Fruit fly (Drosophila melanogaster) whole organism, embryonic: ENCODE data around the gene CG9986.

Source experiments
- Antp ChIP-seq: fragments of 200-800 bp; sonication (Bioruptor generic); optimal IDR thresholded peaks from 3 replicates; lab custom pipeline; 2016; ENCODE audit warnings: missing biosample characterization, missing genetic modification characterization
- C15 ChIP-seq: fragments of 200-800 bp; sonication (Bioruptor generic); IDR thresholded peaks from 3 replicates; pipeline ENCODE4 v1.3.6; 2022; ENCODE audit warnings: missing biosample characterization, missing genetic modification characterization
- CG10267 ChIP-seq: fragments of 200-800 bp; sonication (Bioruptor generic); optimal IDR thresholded peaks from 2 replicates; lab custom pipeline; 2018; ENCODE audit warnings: missing biosample characterization, mild to moderate bottlenecking, missing genetic modification characterization, moderate library complexity
- CG10654 ChIP-seq: fragments of 200-800 bp; sonication (Bioruptor generic); optimal IDR thresholded peaks from 2 replicates; lab custom pipeline; 2016; ENCODE audit warnings: missing biosample characterization, missing genetic modification characterization
- CG11398 ChIP-seq: fragments of 200-800 bp; sonication (Bioruptor generic); optimal IDR thresholded peaks from 2 replicates; lab custom pipeline; 2016; ENCODE audit warnings: missing biosample characterization, missing genetic modification characterization
- CG13624 ChIP-seq: fragments of 200-800 bp; sonication (Bioruptor generic); optimal IDR thresholded peaks from 2 replicates; lab custom pipeline; 2016; ENCODE audit warnings: missing biosample characterization, missing genetic modification characterization
- CG14014 ChIP-seq: fragments of 200-800 bp; sonication (Bioruptor generic); IDR thresholded peaks from 2 replicates; pipeline ENCODE4 v1.3.6; 2022; ENCODE audit warnings: missing biosample characterization, missing genetic modification characterization
- CG16813 ChIP-seq: fragments of 200-800 bp; sonication (Bioruptor generic); IDR thresholded peaks from 3 replicates; pipeline ENCODE4 v1.3.6; 2022; ENCODE audit warnings: missing biosample characterization, missing genetic modification characterization; ENCODE audit not compliant: partially characterized antibody
- CG18011 ChIP-seq: fragments of 200-800 bp; sonication (Bioruptor generic); optimal IDR thresholded peaks from 2 replicates; lab custom pipeline; 2017; ENCODE audit warnings: missing biosample characterization, missing genetic modification characterization, mild to moderate bottlenecking, moderate library complexity, missing genotype
- CG3407 ChIP-seq: fragments of 200-800 bp; sonication (Bioruptor generic); optimal IDR thresholded peaks from 2 replicates; lab custom pipeline; 2018; ENCODE audit warnings: missing biosample characterization, mild to moderate bottlenecking, missing genetic modification characterization
- CG34224 ChIP-seq: fragments of 200-800 bp; sonication (Bioruptor generic); IDR thresholded peaks from 3 replicates; pipeline ENCODE4 v1.3.6; 2022; ENCODE audit warnings: missing biosample characterization, missing genetic modification characterization; ENCODE audit not compliant: partially characterized antibody
- CG4404 ChIP-seq: fragments of 200-800 bp; sonication (Bioruptor generic); IDR thresholded peaks from 2 replicates; pipeline ENCODE4 v1.3.6; 2022; ENCODE audit warnings: missing biosample characterization, missing genetic modification characterization
- CG6254 ChIP-seq: fragments of 200-800 bp; sonication (Bioruptor generic); optimal IDR thresholded peaks from 3 replicates; lab custom pipeline; 2017; ENCODE audit warnings: mild to moderate bottlenecking, missing biosample characterization, missing genetic modification reagents, missing genetic modification characterization
- CG8359 ChIP-seq: fragments of 200-800 bp; sonication (Bioruptor generic); optimal IDR thresholded peaks from 2 replicates; lab custom pipeline; 2017; ENCODE audit warnings: missing biosample characterization, mild to moderate bottlenecking, missing genetic modification characterization, borderline replicate concordance
- CG8924 ChIP-seq: fragments of 200-800 bp; optimal IDR thresholded peaks from 3 replicates; lab custom pipeline; 2019; ENCODE audit warnings: missing biosample characterization, mild to moderate bottlenecking, missing genetic modification characterization, moderate library complexity
- CG9817 ChIP-seq: fragments of 200-800 bp; sonication (Bioruptor generic); optimal IDR thresholded peaks from 2 replicates; lab custom pipeline; 2018; ENCODE audit warnings: missing biosample characterization, mild to moderate bottlenecking, missing genetic modification characterization, moderate library complexity
- D19B ChIP-seq: fragments of 200-800 bp; sonication (Bioruptor generic); optimal IDR thresholded peaks from 2 replicates; lab custom pipeline; 2017; ENCODE audit warnings: missing biosample characterization, mild to moderate bottlenecking, missing genetic modification characterization
- Dad ChIP-seq: fragments of 200-800 bp; sonication (Bioruptor generic); optimal IDR thresholded peaks from 3 replicates; lab custom pipeline; 2016; ENCODE audit warnings: missing biosample characterization, missing genetic modification characterization
- Dfd ChIP-seq, 2 experiments: fragments of >200 bp; optimal IDR thresholded peaks; 2 replicates each; lab custom pipeline; 2017; ENCODE audit warnings: missing biosample characterization in 2 of 2, missing genetic modification characterization in 2 of 2
- Drgx ChIP-seq: fragments of 200-800 bp; sonication (Bioruptor generic); IDR thresholded peaks from 2 replicates; pipeline ENCODE4 v1.3.6; 2022; ENCODE audit warnings: missing biosample characterization, missing genetic modification characterization
- HLH4C ChIP-seq: fragments of 200-800 bp; sonication (Bioruptor generic); IDR thresholded peaks from 3 replicates; pipeline ENCODE4 v1.3.6; 2022; ENCODE audit warnings: missing biosample characterization, missing genetic modification characterization; ENCODE audit not compliant: partially characterized antibody
- Mes4 ChIP-seq: fragments of 200-800 bp; sonication (Bioruptor generic); optimal IDR thresholded peaks from 2 replicates; lab custom pipeline; 2016; ENCODE audit warnings: missing biosample characterization, missing genetic modification characterization
- Rx ChIP-seq: fragments of 200-800 bp; sonication (Bioruptor generic); IDR thresholded peaks from 2 replicates; pipeline ENCODE4 v1.3.6; 2022; ENCODE audit warnings: missing biosample characterization, missing genetic modification characterization
- Sox102F ChIP-seq: fragments of 200-800 bp; sonication (Bioruptor generic); optimal IDR thresholded peaks from 2 replicates; lab custom pipeline; 2018; ENCODE audit warnings: missing biosample characterization, mild to moderate bottlenecking, missing genetic modification characterization, moderate library complexity
- Trl ChIP-seq, 3 experiments: fragments of >200 bp in 2 of 3; fragments of 200-800 bp in 1 of 3; sonication (Bioruptor generic) in 1 of 3; optimal IDR thresholded peaks; 2 replicates in 1 of 3; 3 replicates in 2 of 3; lab custom pipeline; 2016 to 2017; ENCODE audit warnings: missing biosample characterization in 1 of 3, missing genetic modification characterization in 1 of 3
- YL-1 ChIP-seq: fragments of 200-800 bp; sonication (Bioruptor generic); optimal IDR thresholded peaks from 3 replicates; lab custom pipeline; 2017; ENCODE audit warnings: missing biosample characterization, mild to moderate bottlenecking, missing genetic modification characterization
- ato ChIP-seq: fragments of 200-800 bp; sonication (Bioruptor generic); IDR thresholded peaks from 2 replicates; pipeline ENCODE4 v1.3.6; 2022; ENCODE audit warnings: missing biosample characterization, missing genetic modification characterization; ENCODE audit not compliant: partially characterized antibody
- br ChIP-seq: fragments of >200 bp; optimal IDR thresholded peaks from 2 replicates; lab custom pipeline; 2017
- dimm ChIP-seq: fragments of 200-800 bp; sonication (Bioruptor generic); IDR thresholded peaks from 2 replicates; pipeline ENCODE4 v1.3.6; 2022; ENCODE audit warnings: missing biosample characterization, missing genetic modification characterization
- dmrt11E ChIP-seq: fragments of 200-800 bp; sonication (Bioruptor generic); optimal IDR thresholded peaks from 3 replicates; lab custom pipeline; 2018; ENCODE audit warnings: missing biosample characterization, mild to moderate bottlenecking, missing genetic modification characterization, moderate library complexity
- eve ChIP-seq, 2 experiments: fragments of >200 bp; optimal IDR thresholded peaks; 2 replicates each; lab custom pipeline; 2017; ENCODE audit warnings: missing biosample characterization in 2 of 2, missing genetic modification characterization in 2 of 2
- fu2 ChIP-seq: fragments of 200-800 bp; sonication (Bioruptor generic); optimal IDR thresholded peaks from 2 replicates; lab custom pipeline; 2016; ENCODE audit warnings: missing biosample characterization, missing genetic modification characterization
- gsb-n ChIP-seq: fragments of 200-800 bp; sonication (Bioruptor generic); optimal IDR thresholded peaks from 3 replicates; lab custom pipeline; 2018; ENCODE audit warnings: missing biosample characterization, mild to moderate bottlenecking, missing genetic modification characterization
- hbn ChIP-seq: fragments of 200-800 bp; sonication (Bioruptor generic); IDR thresholded peaks from 2 replicates; pipeline ENCODE4 v1.3.6; 2022; ENCODE audit warnings: missing biosample characterization, missing genetic modification characterization; ENCODE audit not compliant: partially characterized antibody
- ind ChIP-seq: fragments of 200-800 bp; sonication (Bioruptor generic); optimal IDR thresholded peaks from 3 replicates; lab custom pipeline; 2016; ENCODE audit warnings: missing biosample characterization, missing genetic modification characterization
- nerfin-2 ChIP-seq: fragments of 200-800 bp; sonication (Bioruptor generic); IDR thresholded peaks from 2 replicates; pipeline ENCODE4 v1.3.6; 2022; ENCODE audit warnings: missing biosample characterization, missing genetic modification characterization; ENCODE audit not compliant: partially characterized antibody
- odd ChIP-seq: fragments of 200-800 bp; sonication (Bioruptor generic); optimal IDR thresholded peaks from 2 replicates; lab custom pipeline; 2017; ENCODE audit warnings: missing biosample characterization, mild to moderate bottlenecking, missing genetic modification characterization
- pan ChIP-seq, 4 experiments: fragments of >200 bp in 3 of 4; fragments of 200-800 bp in 1 of 4; sonication (Bioruptor generic) in 1 of 4; optimal IDR thresholded peaks in 3 of 4; IDR thresholded peaks in 1 of 4; 2 replicates each; pipeline versions ENCODE4 v1.3.6 to Lab custom; 2017 to 2022; ENCODE audit warnings: missing biosample characterization in 2 of 4, missing genetic modification characterization in 2 of 4, mixed read lengths in 1 of 4
- peb ChIP-seq: fragments of 200-800 bp; sonication (Bioruptor generic); IDR thresholded peaks from 2 replicates; pipeline ENCODE4 v1.3.6; 2022; ENCODE audit warnings: missing biosample characterization, missing genetic modification characterization
- pzg ChIP-seq: fragments of 200-800 bp; sonication (Bioruptor generic); optimal IDR thresholded peaks from 3 replicates; lab custom pipeline; 2018; ENCODE audit warnings: missing biosample characterization, mild to moderate bottlenecking, missing genetic modification characterization, moderate library complexity
- sr ChIP-seq: fragments of 200-800 bp; sonication (Bioruptor generic); IDR thresholded peaks from 3 replicates; pipeline ENCODE4 v1.3.6; 2022; ENCODE audit warnings: missing biosample characterization, missing genetic modification characterization
- sug ChIP-seq: fragments of 200-800 bp; optimal IDR thresholded peaks from 2 replicates; lab custom pipeline; 2019; ENCODE audit warnings: missing biosample characterization, mild to moderate bottlenecking, missing genetic modification characterization, moderate library complexity
- tgo ChIP-seq: fragments of 200-800 bp; sonication (Bioruptor generic); IDR thresholded peaks from 3 replicates; pipeline ENCODE4 v1.3.6; 2022; ENCODE audit warnings: missing biosample characterization, missing genetic modification characterization
- trem ChIP-seq: fragments of 200-800 bp; optimal IDR thresholded peaks from 3 replicates; lab custom pipeline; 2019; ENCODE audit warnings: missing biosample characterization, mild to moderate bottlenecking, missing genetic modification characterization, moderate library complexity
- vvl ChIP-seq: fragments of 200-800 bp; sonication (Bioruptor generic); IDR thresholded peaks from 2 replicates; pipeline ENCODE4 v1.3.6; 2022; ENCODE audit warnings: missing biosample characterization, missing genetic modification characterization
- wek ChIP-seq: fragments of 200-800 bp; sonication (Bioruptor generic); optimal IDR thresholded peaks from 3 replicates; lab custom pipeline; 2018; ENCODE audit warnings: missing biosample characterization, mild to moderate bottlenecking, missing genetic modification characterization, moderate library complexity
- zf30C ChIP-seq: fragments of 200-800 bp; sonication (Bioruptor generic); optimal IDR thresholded peaks from 3 replicates; lab custom pipeline; 2018; ENCODE audit warnings: missing biosample characterization, mild to moderate bottlenecking, missing genetic modification characterization

CG9986 gene

DNA sequence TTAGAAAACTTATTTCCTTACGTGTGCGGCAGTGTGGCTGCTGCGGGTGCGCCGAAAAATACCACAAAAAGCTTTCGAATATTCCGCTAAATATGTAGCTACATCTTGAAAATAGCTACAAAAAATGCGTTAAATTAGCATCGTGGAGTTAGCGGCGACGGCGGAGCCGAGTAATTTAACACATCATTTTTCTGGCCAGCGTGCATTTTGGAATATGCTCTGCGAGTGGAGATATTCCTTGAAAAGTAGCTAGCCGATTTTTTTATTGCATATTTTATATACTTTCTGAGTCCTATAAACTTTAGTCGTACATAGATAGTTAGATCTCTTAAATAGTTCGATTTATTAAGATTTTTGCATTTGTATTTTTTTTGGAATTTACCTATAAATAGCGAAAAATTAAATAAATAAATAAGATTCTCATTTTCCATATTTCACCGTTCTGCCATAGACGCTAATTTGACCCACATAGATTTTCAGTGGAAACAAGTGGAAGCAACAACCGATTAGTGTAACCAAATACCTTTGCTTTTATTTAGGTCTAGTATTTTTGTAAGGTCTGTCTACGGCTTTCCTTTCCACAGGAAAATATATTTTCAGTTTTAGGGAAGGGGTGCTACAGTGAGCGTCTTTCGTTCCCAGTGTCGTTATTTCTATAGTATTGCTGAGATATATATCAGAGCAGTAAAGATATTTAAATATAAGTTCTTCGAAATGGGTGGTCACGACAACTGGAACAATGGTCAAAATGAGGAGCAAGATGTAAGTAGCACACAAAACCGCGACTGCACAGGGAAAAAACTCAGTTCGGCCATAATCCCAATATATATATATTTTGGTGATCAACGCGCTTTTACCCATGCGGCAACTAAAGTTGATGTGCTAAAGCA lies 6.4 kb upstream of the CG9986 start, which contains the start of the genes Noa36 and Hrb98DE (continued):
- TF ChIP-seq Sox102F (GFP tag; lab: Kevin White, UChicago) (no peak), dimm (GFP tag; lab: Robert Waterston, UW) (no peak), CG8924 (no peak), Drgx (GFP tag; lab: Robert Waterston, UW) (no peak), sr (GFP tag; lab: Robert Waterston, UW) (no peak), Mes4 (GFP tag; lab: Kevin White, UChicago) (no peak), CG16813 (GFP tag; lab: Robert Waterston, UW) (no peak), Trl (optimal IDR thresholded peaks at IDR 0.05; lab: Kevin White, UChicago) (no peak), Trl (GFP tag; optimal IDR thresholded peaks at IDR 0.05; lab: Kevin White, UChicago) (peak; percentile 40), ato (GFP tag; lab: Robert Waterston, UW) (peak; percentile 12; the same call in 1 of the 2 replicates), CG11398 (no peak), Dfd (GFP tag; optimal IDR thresholded peaks at IDR 0.05; lab: Kevin White, UChicago) (no peak), tgo (GFP tag; lab: Robert Waterston, UW) (peak; percentile 39; the same call in 1 of the 3 replicates), wek (GFP tag; lab: Kevin White, UChicago) (no peak), CG3407 (GFP tag; lab: Kevin White, UChicago) (no peak), Antp (peak; percentile 0), CG14014 (0 out of 2 replicates have a peak, but pooled peaks have one; percentile 20), CG10267 (tag; lab: Kevin White, UChicago) (no peak), nerfin-2 (GFP tag; lab: Robert Waterston, UW) (no peak), HLH4C (no peak), CG4404 (peak; percentile 59), trem (peak; percentile 6), fu2 (GFP tag; lab: Kevin White, UChicago) (peak; percentile 36), br (lab: Kevin White, UChicago) (no peak), YL-1 (GFP tag; lab: Kevin White, UChicago) (peak; percentile 41), CG13624 (GFP tag; lab: Kevin White, UChicago) (peak; percentile 16), pzg (peak; percentile 18), CG18011 (GFP tag; lab: Kevin White, UChicago) (no peak), CG34224 (GFP tag; lab: Robert Waterston, UW) (no peak), odd (GFP tag; lab: Kevin White, UChicago) (no peak), eve (GFP tag; optimal IDR thresholded peaks at IDR 0.05; lab: Kevin White, UChicago) (no peak), pan (optimal IDR thresholded peaks at IDR 0.05; lab: Kevin White, UChicago) (no peak), pan (GFP tag; optimal IDR thresholded peaks at IDR 0.05 in 1 of 2, IDR thresholded peaks at IDR 0.05 in 1 of 2) (peak in 1 of 2 experiments; percentile 49), Dad (GFP tag; lab: Kevin White, UChicago) (no peak), D19B (GFP tag; lab: Kevin White, UChicago) (peak; percentile 15), hbn (GFP tag; lab: Robert Waterston, UW) (no peak), ind (GFP tag; lab: Kevin White, UChicago) (peak; percentile 62), C15 (GFP tag; lab: Robert Waterston, UW) (no peak), CG9817 (tag; lab: Kevin White, UChicago) (peak; percentile 56), CG8359 (GFP tag; lab: Kevin White, UChicago) (no peak), CG10654 (GFP tag; lab: Kevin White, UChicago) (peak; percentile 22), zf30C (no peak), dmrt11E (tag; lab: Kevin White, UChicago) (peak; percentile 1), CG6254 (GFP tag; lab: Kevin White, UChicago) (no peak), Rx (GFP tag; lab: Robert Waterston, UW) (no peak), peb (GFP tag; lab: Robert Waterston, UW) (no peak), gsb-n (tag; lab: Kevin White, UChicago) (no peak), vvl (GFP tag; lab: Robert Waterston, UW) (peak; percentile 44; the same call in 1 of the 2 replicates), sug (tag; lab: Kevin White, UChicago) (peak; percentile 49)
